Fruit fly (Drosophila melanogaster): Measurements from ENCODE around the gene CG12398.

The CG12398 gene

DNA sequence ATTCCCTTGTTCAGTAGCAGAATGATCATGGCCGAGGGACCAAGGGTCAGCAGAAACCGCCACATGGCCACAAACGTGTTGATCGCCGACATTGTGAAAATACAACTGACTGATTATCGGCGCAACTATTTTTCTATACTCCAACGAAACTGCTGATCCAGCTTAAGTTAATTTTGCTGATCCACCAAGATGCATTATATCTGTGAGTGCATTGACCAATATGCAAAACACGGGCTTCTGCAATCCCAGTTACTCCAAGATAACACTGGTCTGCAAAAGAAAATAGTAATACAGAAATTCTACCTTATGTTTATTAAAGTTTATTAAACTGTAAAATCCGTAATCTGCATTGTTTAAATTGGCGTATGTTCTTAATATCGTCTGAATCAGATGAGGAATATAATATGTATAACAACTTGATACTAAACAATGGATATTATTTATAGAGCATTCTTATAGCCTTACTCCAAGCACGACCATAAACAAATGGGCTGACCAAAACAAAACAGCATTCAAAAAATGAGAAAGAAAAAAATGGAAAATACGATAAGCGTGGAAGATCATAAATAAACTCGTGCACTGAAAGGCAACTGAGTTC lies at the start of gene CG12398:
Gene CG12398, minus strand, starts transcription at position 107 of the 598 bp plus-strand sequence.
- TF ChIP-seq CG34367 (tag; optimal IDR thresholded peaks at IDR 0.05) (no peak), fd96Ca (GFP tag; IDR thresholded peaks at IDR 0.05) (no peak), Ets98B (GFP tag; IDR thresholded peaks at IDR 0.05) (no peak), CG8159 (tag; optimal IDR thresholded peaks at IDR 0.05) (no peak), CG4496 (GFP tag; IDR thresholded peaks at IDR 0.05) (no peak), CG10348 (GFP tag; IDR thresholded peaks at IDR 0.05) (no peak), CG17806 (tag; optimal IDR thresholded peaks at IDR 0.05) (no peak), CG12605 (GFP tag; IDR thresholded peaks at IDR 0.05) (no peak), Pif1B (GFP tag; optimal IDR thresholded peaks at IDR 0.05) (no peak)

DNA sequence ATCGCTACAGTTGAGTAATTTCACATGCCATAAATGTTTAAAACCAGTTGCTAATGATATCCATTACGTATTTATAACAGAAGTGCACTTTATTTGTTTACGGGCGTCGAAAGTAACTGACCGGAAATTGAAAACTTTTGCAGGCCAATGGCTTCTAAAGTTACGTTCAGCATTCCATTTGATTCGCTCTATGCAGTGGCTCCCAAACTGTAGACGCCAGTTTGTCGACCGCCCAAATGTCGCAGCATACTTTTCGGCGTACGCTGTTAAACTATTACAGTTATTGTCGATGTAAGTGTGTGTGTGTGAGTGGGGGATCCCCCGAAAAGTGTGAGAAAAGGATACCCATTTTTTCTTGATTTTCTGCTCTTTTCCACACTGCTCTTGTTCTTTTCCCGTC lies 47.2 kb upstream of the CG12398 start:
- no peak for TF ChIP-seq CG9948 (tag; optimal IDR thresholded peaks at IDR 0.05)

DNA sequence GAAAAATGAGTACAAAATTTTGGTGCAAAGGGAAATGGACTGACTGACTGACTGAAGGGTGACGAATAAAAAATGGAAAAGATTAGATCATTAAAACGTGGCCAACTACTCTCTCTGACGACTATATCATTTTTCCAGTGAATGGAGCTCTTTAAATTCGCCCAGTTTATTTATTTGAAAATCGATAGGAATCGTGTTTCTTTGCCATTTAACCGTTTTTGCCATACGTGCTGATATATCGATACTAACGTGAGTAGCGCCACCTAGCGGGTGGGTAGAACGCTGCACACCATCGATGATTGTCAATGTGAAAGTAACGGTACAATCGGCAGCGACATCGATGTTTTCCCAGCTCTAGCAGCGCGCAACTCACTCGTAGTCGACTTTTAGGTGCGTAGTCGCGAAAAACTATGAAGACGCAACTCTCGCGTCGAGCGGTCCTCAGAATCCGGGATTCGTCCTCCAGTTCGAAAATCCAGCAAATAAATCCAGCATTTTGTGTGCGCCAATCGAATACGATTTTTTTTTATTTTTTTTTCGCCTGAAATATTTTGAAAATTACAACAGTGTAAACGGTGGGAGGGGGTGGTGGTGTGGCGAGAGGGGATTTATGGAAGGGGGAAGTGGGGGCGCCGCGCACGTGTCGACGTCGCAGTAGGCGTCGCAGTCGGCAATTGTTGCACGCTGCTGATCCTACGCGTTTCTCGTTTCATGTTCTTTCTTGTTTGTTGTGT lies 41.6 kb upstream of the CG12398 start, which contains the start of the genes CG9030 and eag:
Gene CG9030, minus strand, starts transcription at position 51 of the 734 bp plus-strand sequence.
Gene eag, plus strand, starts transcription at position 428 of the 734 bp plus-strand sequence.
- TF ChIP-seq CG34367 (tag; optimal IDR thresholded peaks at IDR 0.05) (no peak), CG17806 (tag; optimal IDR thresholded peaks at IDR 0.05) (no peak), EcR (GFP tag; optimal IDR thresholded peaks at IDR 0.05) (no peak), CG14655 (GFP tag; optimal IDR thresholded peaks at IDR 0.05) (no peak), D1 (tag; optimal IDR thresholded peaks at IDR 0.05) (no peak), Pif1A (GFP tag; optimal IDR thresholded peaks at IDR 0.05) (no peak), CG13204 (GFP tag; optimal IDR thresholded peaks at IDR 0.05) (no peak), CG8301 (tag; optimal IDR thresholded peaks at IDR 0.05) (no peak), fd96Ca (GFP tag; IDR thresholded peaks at IDR 0.05) (no peak), Snoo (tag; optimal IDR thresholded peaks at IDR 0.05) (no peak), CG4496 (GFP tag; IDR thresholded peaks at IDR 0.05) (no peak), gl (tag; optimal IDR thresholded peaks at IDR 0.05) (no peak), Pif1B (GFP tag; optimal IDR thresholded peaks at IDR 0.05) (no peak), Ets98B (GFP tag; IDR thresholded peaks at IDR 0.05) (no peak), CG15710 (tag; optimal IDR thresholded peaks at IDR 0.05) (no peak), rn (GFP tag; IDR thresholded peaks at IDR 0.05) (no peak), CG32121 (GFP tag; IDR thresholded peaks at IDR 0.05) (no peak), CG9948 (tag; optimal IDR thresholded peaks at IDR 0.05) (no peak)

DNA sequence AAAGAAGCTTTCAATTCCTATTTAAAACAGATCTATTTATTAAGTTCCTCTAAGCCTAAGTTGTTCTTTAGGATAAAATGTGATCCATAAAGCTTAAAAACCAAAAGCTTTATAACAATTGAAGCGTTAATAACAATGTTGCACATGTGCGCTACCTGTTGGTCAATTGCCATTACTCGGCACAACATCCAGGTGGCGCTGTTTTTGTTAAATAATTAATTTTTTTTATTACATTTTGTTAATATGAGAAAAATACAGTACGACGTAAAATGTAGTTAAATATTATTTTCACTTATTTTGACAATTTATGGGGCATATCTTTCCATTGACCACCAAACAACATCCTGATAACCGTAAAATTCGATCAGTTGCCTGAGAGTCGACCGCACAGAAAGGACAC lies 40.3 kb upstream of the CG12398 start:
- TF ChIP-seq CG12605 (GFP tag; IDR thresholded peaks at IDR 0.05) = no peak
- no peak for TF ChIP-seq rn (GFP tag; IDR thresholded peaks at IDR 0.05)
- TF ChIP-seq EcR (GFP tag; optimal IDR thresholded peaks at IDR 0.05) = no peak
- TF ChIP-seq CG8159 (tag; optimal IDR thresholded peaks at IDR 0.05) = no peak
- TF ChIP-seq Pif1B (GFP tag; optimal IDR thresholded peaks at IDR 0.05) = no peak

DNA sequence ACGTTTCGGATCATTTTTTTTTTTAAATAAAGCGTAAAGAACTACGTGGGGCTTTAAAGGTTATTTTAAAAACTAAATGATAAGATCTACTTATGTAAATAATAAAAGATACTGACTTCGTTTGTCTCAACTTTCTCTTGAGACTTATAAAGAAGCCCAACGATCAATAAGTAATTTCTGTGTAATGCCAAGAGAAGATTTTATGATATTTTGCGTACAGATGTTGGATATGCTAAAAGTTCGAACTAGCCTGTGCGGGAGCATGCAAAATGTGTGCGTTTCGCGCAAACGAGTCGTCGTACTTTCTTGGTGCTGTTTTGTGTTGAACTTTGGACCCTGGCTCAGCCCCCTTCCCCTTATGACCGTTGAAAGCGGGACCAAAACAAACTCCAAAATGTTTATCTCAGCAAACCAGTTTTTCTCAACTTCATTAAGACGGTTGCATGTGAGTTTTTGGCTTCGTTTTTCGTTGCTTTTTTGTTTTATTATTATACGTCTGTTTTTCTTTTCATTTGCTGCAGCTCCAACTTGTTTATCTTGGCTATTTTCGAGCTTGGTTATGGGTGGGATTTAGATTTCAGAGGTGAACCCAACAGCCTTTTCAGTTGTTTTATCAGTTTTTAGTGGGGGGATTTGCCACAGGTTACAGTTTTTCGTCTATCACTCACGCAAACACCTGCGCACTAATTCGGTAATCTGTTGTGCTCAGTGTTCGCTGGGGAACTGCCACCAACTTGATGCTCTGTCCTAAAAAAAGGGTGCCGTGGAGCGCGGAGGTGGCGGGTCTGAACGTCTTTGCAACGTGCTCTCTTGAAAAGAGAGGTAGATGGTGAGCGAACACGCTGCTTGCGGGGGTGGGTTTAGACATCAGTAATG lies 39.5 kb upstream of the CG12398 start, which contains the start of gene pdgy:
Gene pdgy, minus strand, starts transcription at position 688 of the 876 bp plus-strand sequence.
- TF ChIP-seq Pif1A (GFP tag; optimal IDR thresholded peaks at IDR 0.05) (peak; percentile 92), CG13204 (GFP tag; optimal IDR thresholded peaks at IDR 0.05) (peak; percentile 96), CG9948 (tag; optimal IDR thresholded peaks at IDR 0.05) (peak; percentile 10), CG17806 (tag; optimal IDR thresholded peaks at IDR 0.05) (peak; percentile 29), fd96Ca (GFP tag; IDR thresholded peaks at IDR 0.05) (peak; percentile 85), CG8301 (tag; optimal IDR thresholded peaks at IDR 0.05) (peak; percentile 53), Pif1B (GFP tag; optimal IDR thresholded peaks at IDR 0.05) (peak; percentile 90), EcR (GFP tag; optimal IDR thresholded peaks at IDR 0.05) (peak; percentile 77), Ets98B (GFP tag; IDR thresholded peaks at IDR 0.05) (peak; percentile 88), CG8159 (tag; optimal IDR thresholded peaks at IDR 0.05) (no peak), Snoo (tag; optimal IDR thresholded peaks at IDR 0.05) (peak; percentile 76), CG12605 (GFP tag; IDR thresholded peaks at IDR 0.05) (peak; percentile 91), CG10348 (GFP tag; IDR thresholded peaks at IDR 0.05) (no peak), CG14655 (GFP tag; optimal IDR thresholded peaks at IDR 0.05) (peak; percentile 46), CG4496 (GFP tag; IDR thresholded peaks at IDR 0.05) (peak; percentile 84), D1 (tag; optimal IDR thresholded peaks at IDR 0.05) (no peak), CG32121 (GFP tag; IDR thresholded peaks at IDR 0.05) (peak; percentile 68; the same call in 1 of the 2 replicates), rn (GFP tag; IDR thresholded peaks at IDR 0.05) (peak; percentile 22; the same call in 1 of the 2 replicates), CG15710 (tag; optimal IDR thresholded peaks at IDR 0.05) (peak; percentile 46), CG34367 (tag; optimal IDR thresholded peaks at IDR 0.05) (peak; percentile 77), gl (tag; optimal IDR thresholded peaks at IDR 0.05) (peak; percentile 98)

Data from whole organism, pupa.